Fruit fly (Drosophila melanogaster) whole organism, pupa: ENCODE measurements around the gene ND-B18.

Source experiments
- CG14655 ChIP-seq: fragments of 200-800 bp; sonication (Bioruptor generic); optimal IDR thresholded peaks from 3 replicates; lab custom pipeline; 2017; ENCODE audit warnings: mild to moderate bottlenecking, missing biosample characterization, missing genetic modification reagents, missing genetic modification characterization
- CG15710 ChIP-seq: fragments of 200-800 bp; sonication (Bioruptor generic); optimal IDR thresholded peaks from 2 replicates; lab custom pipeline; 2018; ENCODE audit warnings: missing biosample characterization, mild to moderate bottlenecking, missing genetic modification characterization, moderate library complexity
- CG17806 ChIP-seq: fragments of 200-800 bp; sonication (Bioruptor generic); optimal IDR thresholded peaks from 2 replicates; lab custom pipeline; 2018; ENCODE audit warnings: missing biosample characterization, mild to moderate bottlenecking, missing genetic modification characterization, moderate library complexity
- CG34367 ChIP-seq: fragments of 200-800 bp; sonication (Bioruptor generic); optimal IDR thresholded peaks from 2 replicates; lab custom pipeline; 2018; ENCODE audit warnings: missing biosample characterization, mild to moderate bottlenecking, missing genetic modification characterization
- CG4496 ChIP-seq: fragments of 200-800 bp; sonication (Bioruptor generic); IDR thresholded peaks from 3 replicates; pipeline ENCODE4 v1.3.6; 2022; ENCODE audit warnings: missing biosample characterization, missing genetic modification characterization
- D1 ChIP-seq: fragments of 200-800 bp; sonication (Bioruptor generic); optimal IDR thresholded peaks from 2 replicates; lab custom pipeline; 2018; ENCODE audit warnings: missing biosample characterization, mild to moderate bottlenecking, missing genetic modification characterization, moderate library complexity
- EcR ChIP-seq: fragments of 200-800 bp; sonication (Bioruptor generic); optimal IDR thresholded peaks from 3 replicates; lab custom pipeline; 2019; ENCODE audit warnings: missing biosample characterization, missing genetic modification characterization, mild to moderate bottlenecking, moderate library complexity, missing genetic modification reagents
- Snoo ChIP-seq: fragments of 200-800 bp; sonication (Bioruptor generic); optimal IDR thresholded peaks from 3 replicates; lab custom pipeline; 2017; ENCODE audit warnings: missing biosample characterization, mild to moderate bottlenecking, missing genetic modification characterization, inconsistent platforms
- rn ChIP-seq: fragments of 200-800 bp; sonication (Bioruptor generic); IDR thresholded peaks from 2 replicates; pipeline ENCODE4 v1.3.6; 2022; ENCODE audit warnings: missing biosample characterization, missing genetic modification characterization

dm6 chrX:15069417-15069896 lies 5.9 kb downstream of the ND-B18 start:
- TF ChIP-seq CG4496 (GFP tag; lab: Robert Waterston, UW) (peak; percentile 95), EcR (peak; percentile 77), CG17806 (peak; percentile 93), Snoo (tag; lab: Kevin White, UChicago) (peak; percentile 59), D1 (tag; lab: Kevin White, UChicago) (peak; percentile 44), rn (GFP tag; lab: Robert Waterston, UW) (peak; percentile 64; the same call in 1 of the 2 replicates), CG34367 (peak; percentile 98), CG14655 (GFP tag; lab: Kevin White, UChicago) (peak; percentile 96), CG15710 (tag; lab: Kevin White, UChicago) (peak; percentile 96)
